Worm (Caenorhabditis elegans) whole organism, L3 larva: ENCODE data around the gene F37A8.2.

ENCODE experiments used
- ama-1 ChIP-seq: fragments of 150-350 bp; optimal IDR thresholded peaks from 2 replicates; lab custom pipeline; 2018
- jun-1 ChIP-seq: fragments of 150-350 bp; optimal IDR thresholded peaks from 2 replicates; lab custom pipeline; 2014; ENCODE audit warnings: missing biosample characterization, missing genetic modification reagents, missing genetic modification characterization
- lin-39 ChIP-seq: fragments of 150-350 bp; optimal IDR thresholded peaks from 2 replicates; lab custom pipeline; 2018; ENCODE audit warnings: missing biosample characterization, missing genetic modification reagents, missing genetic modification characterization
- nhr-25 ChIP-seq: sonication (generic microtip); optimal IDR thresholded peaks from 2 replicates; lab custom pipeline; 2017; ENCODE audit warnings: missing biosample characterization, missing genetic modification characterization
- pha-4 ChIP-seq: fragments of 150-350 bp; optimal IDR thresholded peaks from 2 replicates; lab custom pipeline; 2014; ENCODE audit warnings: missing biosample characterization, missing genetic modification reagents, missing genetic modification characterization
- snpc-4 ChIP-seq: fragments of 150-350 bp; optimal IDR thresholded peaks from 2 replicates; lab custom pipeline; 2014; ENCODE audit warnings: missing biosample characterization, missing genetic modification characterization
- unc-62 ChIP-seq: fragments of 150-350 bp; sonication (generic microtip); optimal IDR thresholded peaks from 4 replicates; lab custom pipeline; 2014; ENCODE audit warnings: missing biosample characterization, missing genetic modification reagents, missing genetic modification characterization
- zag-1 ChIP-seq: fragments of 150-350 bp; optimal IDR thresholded peaks from 2 replicates; lab custom pipeline; 2014; ENCODE audit warnings: missing biosample characterization, missing genetic modification characterization

ce11 chrIII:3964237-3964636, 32.9 kb upstream of the F37A8.2 start, which contains the start of gene R10E9.2:
- TF ChIP-seq ama-1 (lab: Kevin White, UChicago) = no peak
- TF ChIP-seq unc-62 (GFP tag; lab: Kevin White, UChicago) = no peak
- no peak for TF ChIP-seq snpc-4 (tag; lab: Kevin White, UChicago)
- no peak for TF ChIP-seq lin-39 (tag; lab: Kevin White, UChicago)
- TF ChIP-seq nhr-25 = no peak
- no peak for TF ChIP-seq jun-1
- TF ChIP-seq zag-1 = no peak
- no peak for TF ChIP-seq pha-4 (tag; lab: Kevin White, UChicago)
